Fruit fly (Drosophila melanogaster) whole organism, embryonic: Measurements from ENCODE around the gene CG15170.

Experiments used
- Aef1 ChIP-seq: fragments of 200-800 bp; sonication (Bioruptor generic); IDR thresholded peaks from 3 replicates; pipeline ENCODE4 v1.3.6; 2022; ENCODE audit warnings: missing biosample characterization, missing genetic modification characterization
- Atf3 ChIP-seq: fragments of 200-800 bp; sonication (Bioruptor generic); optimal IDR thresholded peaks from 3 replicates; lab custom pipeline; 2016; ENCODE audit warnings: missing biosample characterization, missing genetic modification characterization
- CG10147 ChIP-seq: fragments of 200-800 bp; sonication (Bioruptor generic); optimal IDR thresholded peaks from 2 replicates; lab custom pipeline; 2019; ENCODE audit warnings: missing biosample characterization, mild to moderate bottlenecking, missing genetic modification characterization, moderate library complexity
- CG12236 ChIP-seq: fragments of 200-800 bp; sonication (Bioruptor generic); optimal IDR thresholded peaks from 2 replicates; lab custom pipeline; 2016; ENCODE audit warnings: missing biosample characterization, missing genetic modification characterization
- CG13424 ChIP-seq: fragments of 200-800 bp; sonication (Bioruptor generic); optimal IDR thresholded peaks from 2 replicates; lab custom pipeline; 2019; ENCODE audit warnings: missing biosample characterization, mild to moderate bottlenecking, missing genetic modification characterization, moderate library complexity
- CG13624 ChIP-seq: fragments of 200-800 bp; sonication (Bioruptor generic); optimal IDR thresholded peaks from 2 replicates; lab custom pipeline; 2016; ENCODE audit warnings: missing biosample characterization, missing genetic modification characterization
- CG14860 ChIP-seq: fragments of 200-800 bp; sonication (Bioruptor generic); IDR thresholded peaks from 3 replicates; pipeline ENCODE4 v1.3.6; 2022; ENCODE audit warnings: missing biosample characterization, missing genetic modification characterization; ENCODE audit not compliant: partially characterized antibody
- CG14965 ChIP-seq: fragments of 200-800 bp; sonication (Bioruptor generic); optimal IDR thresholded peaks from 2 replicates; lab custom pipeline; 2016; ENCODE audit warnings: missing biosample characterization, missing genetic modification characterization, borderline replicate concordance
- CG15601 ChIP-seq: fragments of 200-800 bp; sonication (Bioruptor generic); optimal IDR thresholded peaks from 3 replicates; lab custom pipeline; 2019; ENCODE audit warnings: missing biosample characterization, mild to moderate bottlenecking, missing genetic modification characterization, moderate library complexity
- CG17359 ChIP-seq: fragments of 200-800 bp; sonication (Bioruptor generic); optimal IDR thresholded peaks from 3 replicates; lab custom pipeline; 2018; ENCODE audit warnings: missing biosample characterization, mild to moderate bottlenecking, missing genetic modification characterization, moderate library complexity
- CG18476 ChIP-seq: fragments of 200-800 bp; sonication (Bioruptor generic); optimal IDR thresholded peaks from 2 replicates; lab custom pipeline; 2016; ENCODE audit warnings: missing biosample characterization, mild to moderate bottlenecking, missing genetic modification characterization
- CG18764 ChIP-seq: fragments of 200-800 bp; sonication (Bioruptor generic); optimal IDR thresholded peaks from 3 replicates; lab custom pipeline; 2016; ENCODE audit warnings: missing biosample characterization, missing genetic modification characterization
- CG2199 ChIP-seq: fragments of 200-800 bp; sonication (Bioruptor generic); IDR thresholded peaks from 3 replicates; pipeline ENCODE4 v1.3.6; 2022; ENCODE audit warnings: missing biosample characterization, missing genetic modification characterization
- CG2202 ChIP-seq: fragments of 200-800 bp; sonication (Bioruptor generic); optimal IDR thresholded peaks from 2 replicates; lab custom pipeline; 2018; ENCODE audit warnings: missing biosample characterization, mild to moderate bottlenecking, missing genetic modification characterization
- CG32532 ChIP-seq: fragments of 200-800 bp; sonication (Bioruptor generic); IDR thresholded peaks from 2 replicates; pipeline ENCODE4 v1.3.6; 2022; ENCODE audit warnings: missing biosample characterization, missing genetic modification characterization
- CG32767 ChIP-seq: fragments of 200-800 bp; sonication (Bioruptor generic); IDR thresholded peaks from 2 replicates; pipeline ENCODE4 v1.3.6; 2022; ENCODE audit warnings: missing biosample characterization, missing genetic modification characterization
- CG34376 ChIP-seq: fragments of 200-800 bp; sonication (Bioruptor generic); optimal IDR thresholded peaks from 2 replicates; lab custom pipeline; 2018; ENCODE audit warnings: missing biosample characterization, mild to moderate bottlenecking, missing genetic modification characterization
- CG4424 ChIP-seq: fragments of 200-800 bp; sonication (Bioruptor generic); optimal IDR thresholded peaks from 3 replicates; lab custom pipeline; 2016; ENCODE audit warnings: missing biosample characterization, missing genetic modification characterization
- CG4707 ChIP-seq: fragments of 200-800 bp; sonication (Bioruptor generic); optimal IDR thresholded peaks from 2 replicates; lab custom pipeline; 2018; ENCODE audit warnings: missing biosample characterization, mild to moderate bottlenecking, missing genetic modification characterization, moderate library complexity
- CG4730 ChIP-seq: fragments of 200-800 bp; sonication (Bioruptor generic); IDR thresholded peaks from 2 replicates; pipeline ENCODE4 v1.3.6; 2022; ENCODE audit warnings: missing biosample characterization, missing genetic modification characterization
- CG4820 ChIP-seq: fragments of 200-800 bp; sonication (Bioruptor generic); optimal IDR thresholded peaks from 3 replicates; lab custom pipeline; 2016; ENCODE audit warnings: missing biosample characterization, missing genetic modification characterization
- CG9817 ChIP-seq: fragments of 200-800 bp; sonication (Bioruptor generic); optimal IDR thresholded peaks from 2 replicates; lab custom pipeline; 2018; ENCODE audit warnings: missing biosample characterization, mild to moderate bottlenecking, missing genetic modification characterization, moderate library complexity
- D ChIP-seq, 2 experiments: fragments of 200-800 bp in 1 of 2; fragments of >200 bp in 1 of 2; sonication (Bioruptor generic) in 1 of 2; optimal IDR thresholded peaks; 2 replicates in 1 of 2; 3 replicates in 1 of 2; lab custom pipeline; 2017; ENCODE audit warnings: mild to moderate bottlenecking in 1 of 2, missing biosample characterization in 1 of 2, missing genetic modification characterization in 1 of 2, missing genetic modification reagents in 1 of 2
- Dip3 ChIP-seq: fragments of 200-800 bp; sonication (Bioruptor generic); optimal IDR thresholded peaks from 3 replicates; lab custom pipeline; 2016; ENCODE audit warnings: missing biosample characterization, missing genetic modification characterization
- Dll ChIP-seq: fragments of 200-800 bp; sonication (Bioruptor generic); IDR thresholded peaks from 4 replicates; pipeline ENCODE4 v1.3.6; 2022; ENCODE audit warnings: missing biosample characterization, missing genetic modification characterization; ENCODE audit not compliant: partially characterized antibody
- Dp ChIP-seq: fragments of 200-800 bp; sonication (Bioruptor generic); optimal IDR thresholded peaks from 2 replicates; lab custom pipeline; 2018; ENCODE audit warnings: missing biosample characterization, mild to moderate bottlenecking, missing genetic modification characterization, moderate library complexity
- Elba2 ChIP-seq: fragments of 200-800 bp; sonication (Bioruptor generic); optimal IDR thresholded peaks from 3 replicates; lab custom pipeline; 2016; ENCODE audit warnings: missing biosample characterization, missing genetic modification characterization
- HLHmδ ChIP-seq: fragments of 200-800 bp; sonication (Bioruptor generic); optimal IDR thresholded peaks from 2 replicates; lab custom pipeline; 2018; ENCODE audit warnings: missing biosample characterization, mild to moderate bottlenecking, missing genetic modification characterization, moderate library complexity
- Hr39 ChIP-seq: fragments of >200 bp; optimal IDR thresholded peaks from 2 replicates; lab custom pipeline; 2017
- Hr78 ChIP-seq, 2 experiments: fragments of 200-800 bp in 1 of 2; fragments of >200 bp in 1 of 2; sonication (Bioruptor generic) in 1 of 2; optimal IDR thresholded peaks; 2 replicates each; lab custom pipeline; 2017 to 2019; ENCODE audit warnings: missing biosample characterization in 2 of 2, missing genetic modification characterization in 2 of 2, mild to moderate bottlenecking in 1 of 2, moderate library complexity in 1 of 2
- Nf-YB ChIP-seq: fragments of 200-800 bp; sonication (Bioruptor generic); optimal IDR thresholded peaks from 3 replicates; lab custom pipeline; 2019; ENCODE audit warnings: missing biosample characterization, mild to moderate bottlenecking, missing genetic modification characterization, moderate library complexity
- Ptx1 ChIP-seq: fragments of 200-800 bp; sonication (Bioruptor generic); IDR thresholded peaks from 2 replicates; pipeline ENCODE4 v1.3.6; 2022; ENCODE audit warnings: missing biosample characterization, missing genetic modification characterization
- Sin3A ChIP-seq: fragments of >200 bp; optimal IDR thresholded peaks from 2 replicates; lab custom pipeline; 2018
- Sox100B ChIP-seq: fragments of 200-800 bp; sonication (Bioruptor generic); optimal IDR thresholded peaks from 3 replicates; lab custom pipeline; 2018; ENCODE audit warnings: missing biosample characterization, mild to moderate bottlenecking, missing genetic modification characterization
- YL-1 ChIP-seq: fragments of 200-800 bp; sonication (Bioruptor generic); optimal IDR thresholded peaks from 3 replicates; lab custom pipeline; 2017; ENCODE audit warnings: missing biosample characterization, mild to moderate bottlenecking, missing genetic modification characterization
- az2 ChIP-seq: fragments of 200-800 bp; sonication (Bioruptor generic); optimal IDR thresholded peaks from 3 replicates; lab custom pipeline; 2016; ENCODE audit warnings: missing biosample characterization, missing genetic modification characterization
- chm ChIP-seq: fragments of 200-800 bp; sonication (Bioruptor generic); IDR thresholded peaks from 2 replicates; pipeline ENCODE4 v1.3.6; 2022; ENCODE audit warnings: missing biosample characterization, missing genetic modification characterization
- ci ChIP-seq: fragments of 200-800 bp; sonication (Bioruptor generic); IDR thresholded peaks from 3 replicates; pipeline ENCODE4 v1.3.6; 2022; ENCODE audit warnings: missing biosample characterization, missing genetic modification characterization
- dysf ChIP-seq: fragments of 200-800 bp; sonication (Bioruptor generic); IDR thresholded peaks from 3 replicates; pipeline ENCODE4 v1.3.6; 2022; ENCODE audit warnings: missing biosample characterization, missing genetic modification characterization
- gsb ChIP-seq: fragments of 200-800 bp; sonication (Bioruptor generic); IDR thresholded peaks from 2 replicates; pipeline ENCODE4 v1.3.6; 2022; ENCODE audit warnings: missing biosample characterization, missing genetic modification characterization
- hkb ChIP-seq, 2 experiments: fragments of 200-800 bp in 1 of 2; fragments of >200 bp in 1 of 2; sonication (Bioruptor generic) in 1 of 2; IDR thresholded peaks in 1 of 2; optimal IDR thresholded peaks in 1 of 2; 2 replicates each; pipeline versions ENCODE4 v1.3.6 to Lab custom; 2017 to 2022; ENCODE audit warnings: missing biosample characterization in 1 of 2, missing genetic modification characterization in 1 of 2
- kni ChIP-seq: fragments of 200-800 bp; sonication (Bioruptor generic); optimal IDR thresholded peaks from 3 replicates; lab custom pipeline; 2017; ENCODE audit warnings: mild to moderate bottlenecking, missing biosample characterization, missing genetic modification reagents, missing genetic modification characterization
- nerfin-2 ChIP-seq: fragments of 200-800 bp; sonication (Bioruptor generic); IDR thresholded peaks from 2 replicates; pipeline ENCODE4 v1.3.6; 2022; ENCODE audit warnings: missing biosample characterization, missing genetic modification characterization; ENCODE audit not compliant: partially characterized antibody
- odd ChIP-seq: fragments of 200-800 bp; sonication (Bioruptor generic); optimal IDR thresholded peaks from 2 replicates; lab custom pipeline; 2017; ENCODE audit warnings: missing biosample characterization, mild to moderate bottlenecking, missing genetic modification characterization
- onecut ChIP-seq: fragments of 200-800 bp; sonication (Bioruptor generic); IDR thresholded peaks from 2 replicates; pipeline ENCODE4 v1.3.6; 2022; ENCODE audit warnings: missing biosample characterization, missing genetic modification characterization
- sr ChIP-seq: fragments of 200-800 bp; sonication (Bioruptor generic); IDR thresholded peaks from 3 replicates; pipeline ENCODE4 v1.3.6; 2022; ENCODE audit warnings: missing biosample characterization, missing genetic modification characterization
- wek ChIP-seq: fragments of 200-800 bp; sonication (Bioruptor generic); optimal IDR thresholded peaks from 3 replicates; lab custom pipeline; 2018; ENCODE audit warnings: missing biosample characterization, mild to moderate bottlenecking, missing genetic modification characterization, moderate library complexity
- yki ChIP-seq: fragments of >200 bp; optimal IDR thresholded peaks from 3 replicates; lab custom pipeline; 2018

CG15170 gene

DNA sequence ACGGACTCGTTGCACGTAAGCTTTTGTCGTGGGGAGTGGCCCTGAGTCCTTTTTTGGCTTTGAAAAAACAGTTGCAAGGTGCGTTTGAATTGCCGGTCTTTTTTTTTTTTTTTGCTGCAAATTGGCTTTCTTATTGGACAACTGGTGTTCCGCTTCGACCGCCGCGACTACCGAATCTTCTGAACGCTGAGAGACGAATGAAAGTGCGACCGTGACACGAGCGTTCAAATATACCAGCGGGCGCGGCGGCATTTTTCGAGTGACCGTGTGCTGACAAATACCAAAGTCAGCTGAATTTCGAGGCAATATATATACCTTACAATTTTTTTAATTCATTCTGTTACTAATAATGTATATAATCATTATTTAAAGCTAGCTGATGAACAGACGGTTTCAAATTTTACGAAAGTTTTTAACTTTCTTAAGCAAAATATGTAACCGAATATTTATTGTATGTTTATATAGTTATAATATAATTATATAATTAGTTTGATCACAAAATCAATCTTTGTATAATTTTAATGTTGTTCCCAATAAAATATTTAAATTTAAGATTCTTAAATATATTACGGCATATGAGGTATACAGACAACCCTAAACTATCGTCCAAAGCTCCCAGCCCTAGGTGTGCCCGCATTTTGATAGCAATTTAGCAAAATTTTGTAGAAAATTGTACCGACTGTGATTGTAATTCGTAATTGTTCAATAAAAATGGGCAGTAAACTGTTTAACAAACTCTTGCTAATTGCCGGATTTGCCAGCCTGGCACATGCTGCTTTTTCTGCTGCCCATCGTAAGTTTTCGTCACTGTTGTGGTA lies 2.7 kb downstream of the CG15170 start, which contains the start of the genes Swip-1 and EMC5 (continued):
- TF ChIP-seq CG32532 (peak; percentile 67; the same call in 1 of the 2 replicates), Sox100B (GFP tag; lab: Kevin White, UChicago) (peak; percentile 62), Dip3 (GFP tag; lab: Kevin White, UChicago) (no peak), CG4820 (peak; percentile 43), CG12236 (GFP tag; lab: Kevin White, UChicago) (no peak), Nf-YB (GFP tag; lab: Kevin White, UChicago) (no peak), Atf3 (GFP tag; lab: Kevin White, UChicago) (no peak), CG10147 (GFP tag; lab: Kevin White, UChicago) (peak; percentile 23), CG13424 (tag; lab: Kevin White, UChicago) (peak; percentile 80), Ptx1 (GFP tag; lab: Robert Waterston, UW) (peak; percentile 82), onecut (GFP tag; lab: Robert Waterston, UW) (no peak), nerfin-2 (GFP tag; lab: Robert Waterston, UW) (no peak), D (optimal IDR thresholded peaks at IDR 0.05; lab: Kevin White, UChicago) (no peak), D (GFP tag; optimal IDR thresholded peaks at IDR 0.05; lab: Kevin White, UChicago) (peak; percentile 14), CG34376 (GFP tag; lab: Kevin White, UChicago) (peak; percentile 15), dysf (peak; percentile 73), CG13624 (peak; percentile 11), wek (GFP tag; lab: Kevin White, UChicago) (no peak), ci (peak; percentile 73; the same call in 2 of the 3 replicates), CG18476 (no peak), kni (GFP tag; lab: Kevin White, UChicago) (no peak), Hr39 (no peak), az2 (GFP tag; lab: Kevin White, UChicago) (peak; percentile 56), gsb (GFP tag; lab: Robert Waterston, UW) (no peak), CG32767 (0 out of 2 replicates have a peak, but pooled peaks have one; percentile 13), CG2199 (GFP tag; lab: Robert Waterston, UW) (no peak), CG4424 (peak; percentile 67), CG15601 (peak; percentile 66), Hr78 (GFP tag; optimal IDR thresholded peaks at IDR 0.05; lab: Kevin White, UChicago) (peak in 1 of 2 experiments; percentile 15), Sin3A (lab: Kevin White, UChicago) (no peak), CG17359 (tag; lab: Kevin White, UChicago) (peak; percentile 41), HLHmδ (peak; percentile 69), chm (GFP tag; lab: Robert Waterston, UW) (peak; percentile 87), CG18764 (GFP tag; lab: Kevin White, UChicago) (no peak), CG9817 (peak; percentile 60), hkb (optimal IDR thresholded peaks at IDR 0.05; lab: Kevin White, UChicago) (no peak), hkb (GFP tag; IDR thresholded peaks at IDR 0.05; lab: Robert Waterston, UW) (no peak), sr (peak; percentile 35; the same call in 1 of the 3 replicates), Dll (GFP tag; lab: Robert Waterston, UW) (peak; percentile 78), Dp (GFP tag; lab: Kevin White, UChicago) (peak; percentile 64), Elba2 (GFP tag; lab: Kevin White, UChicago) (peak; percentile 88), yki (lab: Kevin White, UChicago) (no peak), CG14860 (peak; percentile 21; the same call in 1 of the 3 replicates), CG4730 (peak; percentile 39; the same call in 1 of the 2 replicates), YL-1 (no peak), CG14965 (GFP tag; lab: Kevin White, UChicago) (no peak), CG2202 (tag; lab: Kevin White, UChicago) (no peak), CG4707 (GFP tag; lab: Kevin White, UChicago) (no peak), odd (no peak), Aef1 (GFP tag; lab: Robert Waterston, UW) (peak; percentile 58; the same call in 2 of the 3 replicates)
